Fruit fly (Drosophila melanogaster) whole organism, wandering third instar larva: Measurements from ENCODE around the gene BicD.
A peak's percentile ranks its signal among the peaks of the same experiment; 100 is the strongest.

ENCODE experiments used
- Abd-B ChIP-seq: fragments of >200 bp; optimal IDR thresholded peaks from 2 replicates; lab custom pipeline; 2017; ENCODE audit warnings: missing biosample characterization, missing genetic modification characterization
- Dfd ChIP-seq: fragments of >200 bp; optimal IDR thresholded peaks from 2 replicates; lab custom pipeline; 2017; ENCODE audit warnings: missing biosample characterization, missing genetic modification characterization
- Dif ChIP-seq: fragments of 200-275, 200-300 bp; sonication (Bioruptor generic); optimal IDR thresholded peaks from 2 replicates; lab custom pipeline; 2018; ENCODE audit warnings: missing biosample characterization, missing genetic modification characterization; ENCODE audit not compliant: partially characterized antibody
- GATAd ChIP-seq: sonication (Bioruptor generic); optimal IDR thresholded peaks from 2 replicates; lab custom pipeline; 2016; ENCODE audit warnings: missing biosample characterization, missing genetic modification characterization
- HLH106 ChIP-seq: fragments of 200-800 bp; optimal IDR thresholded peaks from 3 replicates; lab custom pipeline; 2019; ENCODE audit warnings: missing biosample characterization, mild to moderate bottlenecking, missing genetic modification characterization, moderate library complexity
- Hr78 ChIP-seq: fragments of >200 bp; optimal IDR thresholded peaks from 2 replicates; lab custom pipeline; 2017; ENCODE audit warnings: missing biosample characterization, missing genetic modification characterization
- Hr83 ChIP-seq: fragments of 200-300 bp; sonication (Bioruptor generic); optimal IDR thresholded peaks from 2 replicates; lab custom pipeline; 2016; ENCODE audit warnings: missing biosample characterization, mild to moderate bottlenecking, missing genetic modification characterization, moderate library complexity; ENCODE audit not compliant: poor library complexity, severe bottlenecking
- Jra ChIP-seq: sonication (Bioruptor generic); optimal IDR thresholded peaks from 2 replicates; lab custom pipeline; 2016; ENCODE audit warnings: missing biosample characterization, missing genetic modification characterization
- Myc ChIP-seq: fragments of >200 bp; optimal IDR thresholded peaks from 2 replicates; lab custom pipeline; 2017
- OdsH ChIP-seq: fragments of 200-800 bp; sonication (Bioruptor generic); optimal IDR thresholded peaks from 2 replicates; lab custom pipeline; 2016; ENCODE audit warnings: missing biosample characterization, mild to moderate bottlenecking, missing genetic modification characterization
- Rel ChIP-seq, 2 experiments: fragments of 200-800 bp; sonication (Bioruptor generic) in 1 of 2; optimal IDR thresholded peaks; 2 replicates in 1 of 2; 3 replicates in 1 of 2; lab custom pipeline; 2016 to 2019; ENCODE audit warnings: mild to moderate bottlenecking in 2 of 2, missing biosample characterization in 2 of 2, missing genetic modification characterization in 2 of 2, moderate library complexity in 1 of 2
- Sp1 ChIP-seq: fragments of 200-800 bp; sonication (Bioruptor generic); optimal IDR thresholded peaks from 3 replicates; lab custom pipeline; 2019; ENCODE audit warnings: missing biosample characterization, mild to moderate bottlenecking, missing genetic modification characterization, moderate library complexity
- Vsx2 ChIP-seq: fragments of 200-300, 225-300 bp; sonication (Bioruptor generic); optimal IDR thresholded peaks from 2 replicates; lab custom pipeline; 2018; ENCODE audit warnings: missing biosample characterization, missing genetic modification characterization; ENCODE audit not compliant: partially characterized antibody
- br ChIP-seq: fragments of 200-800 bp; sonication (Bioruptor generic); optimal IDR thresholded peaks from 2 replicates; lab custom pipeline; 2016; ENCODE audit warnings: missing biosample characterization, missing genetic modification characterization
- brk ChIP-seq: fragments of 200-800 bp; sonication (Bioruptor generic); optimal IDR thresholded peaks from 2 replicates; lab custom pipeline; 2016; ENCODE audit warnings: missing biosample characterization, mild to moderate bottlenecking, missing genetic modification characterization
- dmrt93B ChIP-seq: fragments of 200-800 bp; sonication (Bioruptor generic); optimal IDR thresholded peaks from 2 replicates; lab custom pipeline; 2018; ENCODE audit warnings: missing biosample characterization, mild to moderate bottlenecking, missing genetic modification characterization
- dsf ChIP-seq: sonication (Bioruptor generic); optimal IDR thresholded peaks from 2 replicates; lab custom pipeline; 2016; ENCODE audit warnings: missing biosample characterization, missing genetic modification characterization, borderline replicate concordance
- ey ChIP-seq: fragments of 200-800 bp; sonication (Bioruptor generic); optimal IDR thresholded peaks from 2 replicates; lab custom pipeline; 2016; ENCODE audit warnings: missing biosample characterization, missing genetic modification characterization
- foxo ChIP-seq, 2 experiments: fragments of 200-800 bp; sonication (Bioruptor generic); optimal IDR thresholded peaks; 2 replicates in 1 of 2; 3 replicates in 1 of 2; lab custom pipeline; 2016 to 2017; ENCODE audit warnings: missing biosample characterization in 2 of 2, missing genetic modification characterization in 2 of 2
- fru ChIP-seq: fragments of 200-800 bp; sonication (Bioruptor generic); optimal IDR thresholded peaks from 3 replicates; lab custom pipeline; 2016; ENCODE audit warnings: missing biosample characterization, mild to moderate bottlenecking, missing genetic modification characterization
- h ChIP-seq: fragments of 200-800 bp; sonication (Bioruptor generic); optimal IDR thresholded peaks from 3 replicates; lab custom pipeline; 2016; ENCODE audit warnings: missing biosample characterization, mild to moderate bottlenecking, missing genetic modification characterization
- lola ChIP-seq: fragments of >200 bp; optimal IDR thresholded peaks from 2 replicates; lab custom pipeline; 2017; ENCODE audit warnings: missing biosample characterization, missing genetic modification characterization
- psq ChIP-seq: fragments of 200-800 bp; sonication (Bioruptor generic); optimal IDR thresholded peaks from 3 replicates; lab custom pipeline; 2017; ENCODE audit warnings: missing biosample characterization, mild to moderate bottlenecking, missing genetic modification characterization, moderate library complexity
- rgr ChIP-seq: fragments of 200-800 bp; sonication (Bioruptor generic); optimal IDR thresholded peaks from 3 replicates; lab custom pipeline; 2016; ENCODE audit warnings: missing biosample characterization, mild to moderate bottlenecking, missing genetic modification characterization
- sage ChIP-seq: fragments of 200-800 bp; sonication (Bioruptor generic); optimal IDR thresholded peaks from 2 replicates; lab custom pipeline; 2016; ENCODE audit warnings: missing biosample characterization, mild to moderate bottlenecking, missing genetic modification characterization
- sv ChIP-seq: fragments of 200-800 bp; sonication (Bioruptor generic); optimal IDR thresholded peaks from 3 replicates; lab custom pipeline; 2016; ENCODE audit warnings: missing biosample characterization, missing genetic modification characterization
- tai ChIP-seq: sonication (Bioruptor generic); optimal IDR thresholded peaks from 2 replicates; lab custom pipeline; 2016; ENCODE audit warnings: missing biosample characterization, missing genetic modification characterization
- usp ChIP-seq: fragments of >200 bp; optimal IDR thresholded peaks from 2 replicates; lab custom pipeline; 2017; ENCODE audit warnings: missing biosample characterization, missing genetic modification characterization
- woc ChIP-seq: sonication (Bioruptor generic); optimal IDR thresholded peaks from 2 replicates; lab custom pipeline; 2016; ENCODE audit warnings: missing biosample characterization, mild to moderate bottlenecking, missing genetic modification characterization

BicD gene

dm6 chr2L:17447071-17447470, 25.9 kb downstream of the BicD start:
- TF ChIP-seq ey (no peak), sage (GFP tag; lab: Kevin White, UChicago) (no peak), Rel (GFP tag; optimal IDR thresholded peaks at IDR 0.05; lab: Kevin White, UChicago) (no peak), Rel (tag; optimal IDR thresholded peaks at IDR 0.05; lab: Kevin White, UChicago) (no peak), Hr83 (GFP tag; lab: Kevin White, UChicago) (no peak)

dm6 chr2L:17437594-17437993, 35.4 kb downstream of the BicD start:
- TF ChIP-seq Dfd (GFP tag; lab: Kevin White, UChicago) = peak; percentile 95
- TF ChIP-seq tai = no peak

- TF ChIP-seq woc (GFP tag; lab: Kevin White, UChicago) = no peak
- TF ChIP-seq HLH106 (tag; lab: Kevin White, UChicago) = no peak
- no peak for TF ChIP-seq lola
- no peak for TF ChIP-seq psq (GFP tag; lab: Kevin White, UChicago)
- no peak for TF ChIP-seq Sp1 (GFP tag; lab: Kevin White, UChicago)
- no peak for TF ChIP-seq dmrt93B (GFP tag; lab: Kevin White, UChicago)
- TF ChIP-seq br = no peak
- TF ChIP-seq usp (GFP tag; lab: Kevin White, UChicago) = no peak
- no peak for TF ChIP-seq Hr78
- no peak for TF ChIP-seq rgr
- TF ChIP-seq sv (GFP tag; lab: Kevin White, UChicago) = no peak
- no peak for TF ChIP-seq GATAd (GFP tag; lab: Kevin White, UChicago)
- TF ChIP-seq dsf (GFP tag; lab: Kevin White, UChicago) = no peak
- no peak for TF ChIP-seq Dfd (GFP tag; lab: Kevin White, UChicago)
Measured at dm6 chr2L:17436500-17436899, 36.5 kb downstream of the BicD start, which contains the start of gene CG33928. CG33928 (minus strand) TSS chr2L:17436600.

dm6 chr2L:17433030-17433912, 39.7 kb downstream of the BicD start, which contains the start of the genes Dif and CG5043:
Dif (minus strand) TSS chr2L:17433161.
CG5043 (plus strand) TSS chr2L:17433862.
- no peak for TF ChIP-seq Vsx2 (GFP tag; lab: Kevin White, UChicago)
- peak; percentile 9 for TF ChIP-seq Dif (GFP tag; lab: Kevin White, UChicago)
- TF ChIP-seq, all 38 proteins: peak for 1

- TF ChIP-seq woc (GFP tag; lab: Kevin White, UChicago) = peak; percentile 58
- TF ChIP-seq brk (GFP tag; lab: Kevin White, UChicago) = peak; percentile 39
- TF ChIP-seq tai = peak; percentile 46
- peak in 1 of 2 experiments; percentile 73 for TF ChIP-seq foxo (GFP tag; optimal IDR thresholded peaks at IDR 0.05; lab: Kevin White, UChicago)
- no peak for TF ChIP-seq Abd-B (GFP tag; lab: Kevin White, UChicago)
- peak; percentile 77 for TF ChIP-seq fru (GFP tag; lab: Kevin White, UChicago)
- peak; percentile 49 for TF ChIP-seq ey
- peak; percentile 39 for TF ChIP-seq br
- peak; percentile 69 for TF ChIP-seq h (GFP tag; lab: Kevin White, UChicago)
- no peak for TF ChIP-seq Jra
- TF ChIP-seq psq (GFP tag; lab: Kevin White, UChicago) = peak; percentile 24
- TF ChIP-seq OdsH (GFP tag; lab: Kevin White, UChicago) = peak; percentile 68
- no peak for TF ChIP-seq Myc (lab: Kevin White, UChicago)
- TF ChIP-seq rgr = peak; percentile 66
- TF ChIP-seq, all 38 proteins: peak for 11
Measured at dm6 chr2L:17431359-17431675, 41.7 kb downstream of the BicD start.
